Fruit fly (Drosophila melanogaster) whole organism, embryonic: ENCODE measurements around the gene UQCR-14.

Experiments
- ATbp ChIP-seq: fragments of 200-800 bp; sonication (Bioruptor generic); optimal IDR thresholded peaks from 2 replicates; lab custom pipeline; 2017; ENCODE audit warnings: missing biosample characterization, mild to moderate bottlenecking, missing genetic modification characterization, missing genetic modification reagents
- Adf1 ChIP-seq: fragments of 200-800 bp; sonication (Bioruptor generic); IDR thresholded peaks from 2 replicates; pipeline ENCODE4 v1.3.6; 2022; ENCODE audit warnings: missing biosample characterization, missing genetic modification characterization
- B-H2 ChIP-seq: fragments of 200-800 bp; sonication (Bioruptor generic); optimal IDR thresholded peaks from 2 replicates; lab custom pipeline; 2018; ENCODE audit warnings: missing biosample characterization, mild to moderate bottlenecking, missing genetic modification characterization
- BtbVII ChIP-seq: fragments of 200-800 bp; sonication (Bioruptor generic); optimal IDR thresholded peaks from 3 replicates; lab custom pipeline; 2017; ENCODE audit warnings: missing biosample characterization, mild to moderate bottlenecking, missing genetic modification characterization
- Bteb2 ChIP-seq: fragments of 200-800 bp; sonication (Bioruptor generic); optimal IDR thresholded peaks from 2 replicates; lab custom pipeline; 2016; ENCODE audit warnings: missing biosample characterization, missing genetic modification characterization
- CG12236 ChIP-seq: fragments of 200-800 bp; sonication (Bioruptor generic); optimal IDR thresholded peaks from 2 replicates; lab custom pipeline; 2016; ENCODE audit warnings: missing biosample characterization, missing genetic modification characterization
- CG13296 ChIP-seq: fragments of 200-800 bp; sonication (Bioruptor generic); optimal IDR thresholded peaks from 3 replicates; lab custom pipeline; 2018; ENCODE audit warnings: missing biosample characterization, mild to moderate bottlenecking, missing genetic modification characterization
- CG1602 ChIP-seq: fragments of 200-800 bp; sonication (Bioruptor generic); optimal IDR thresholded peaks from 3 replicates; lab custom pipeline; 2016; ENCODE audit warnings: missing biosample characterization, missing genetic modification characterization
- CG17186 ChIP-seq: fragments of 200-800 bp; sonication (Bioruptor generic); optimal IDR thresholded peaks from 3 replicates; lab custom pipeline; 2017; ENCODE audit warnings: missing biosample characterization, missing genetic modification reagents, missing genetic modification characterization
- CG17612 ChIP-seq: fragments of 200-800 bp; sonication (Bioruptor generic); IDR thresholded peaks from 2 replicates; pipeline ENCODE4 v1.3.6; 2022; ENCODE audit warnings: missing biosample characterization, missing genetic modification characterization
- CG18599 ChIP-seq: fragments of 200-800 bp; sonication (Bioruptor generic); optimal IDR thresholded peaks from 3 replicates; lab custom pipeline; 2017; ENCODE audit warnings: missing biosample characterization, missing genetic modification characterization, mild to moderate bottlenecking, moderate library complexity, missing genetic modification reagents
- CG30431 ChIP-seq: fragments of 200-800 bp; sonication (Bioruptor generic); optimal IDR thresholded peaks from 2 replicates; lab custom pipeline; 2017; ENCODE audit warnings: missing biosample characterization, missing genetic modification characterization
- CG31224 ChIP-seq: fragments of 200-800 bp; sonication (Bioruptor generic); IDR thresholded peaks from 2 replicates; pipeline ENCODE4 v1.3.6; 2022; ENCODE audit warnings: missing biosample characterization, missing genetic modification characterization
- CG34376 ChIP-seq: fragments of 200-800 bp; sonication (Bioruptor generic); optimal IDR thresholded peaks from 2 replicates; lab custom pipeline; 2018; ENCODE audit warnings: missing biosample characterization, mild to moderate bottlenecking, missing genetic modification characterization
- CG4854 ChIP-seq: fragments of 200-800 bp; sonication (Bioruptor generic); optimal IDR thresholded peaks from 2 replicates; lab custom pipeline; 2016; ENCODE audit warnings: missing biosample characterization, missing genetic modification characterization, inconsistent platforms
- CG5953 ChIP-seq: fragments of 200-800 bp; sonication (Bioruptor generic); IDR thresholded peaks from 2 replicates; pipeline ENCODE4 v1.3.6; 2022; ENCODE audit warnings: missing biosample characterization, missing genetic modification characterization
- CG6175 ChIP-seq: fragments of 200-800 bp; sonication (Bioruptor generic); IDR thresholded peaks from 3 replicates; pipeline ENCODE4 v1.3.6; 2022; ENCODE audit warnings: missing biosample characterization, missing genetic modification characterization
- CG6654 ChIP-seq: fragments of 200-800 bp; sonication (Bioruptor generic); optimal IDR thresholded peaks from 2 replicates; lab custom pipeline; 2017; ENCODE audit warnings: missing biosample characterization, mild to moderate bottlenecking, missing genetic modification characterization
- CG6791 ChIP-seq: fragments of 200-800 bp; sonication (Bioruptor generic); IDR thresholded peaks from 3 replicates; pipeline ENCODE4 v1.3.6; 2022; ENCODE audit warnings: missing biosample characterization, missing genetic modification characterization; ENCODE audit not compliant: partially characterized antibody
- CG6813 ChIP-seq: fragments of 200-800 bp; sonication (Bioruptor generic); optimal IDR thresholded peaks from 2 replicates; lab custom pipeline; 2017; ENCODE audit warnings: missing biosample characterization, missing genetic modification characterization, mild to moderate bottlenecking, moderate library complexity, missing genetic modification reagents
- CG7745 ChIP-seq: fragments of 200-800 bp; sonication (Bioruptor generic); optimal IDR thresholded peaks from 2 replicates; lab custom pipeline; 2018; ENCODE audit warnings: missing biosample characterization, mild to moderate bottlenecking, missing genetic modification characterization, moderate library complexity
- Dbx ChIP-seq: fragments of 200-800 bp; sonication (Bioruptor generic); IDR thresholded peaks from 3 replicates; pipeline ENCODE4 v1.3.6; 2022; ENCODE audit warnings: missing biosample characterization, missing genetic modification characterization
- Dek ChIP-seq: fragments of 200-800 bp; sonication (Bioruptor generic); optimal IDR thresholded peaks from 3 replicates; lab custom pipeline; 2019; ENCODE audit warnings: missing biosample characterization, mild to moderate bottlenecking, missing genetic modification characterization, moderate library complexity
- Dip3 ChIP-seq: fragments of 200-800 bp; sonication (Bioruptor generic); optimal IDR thresholded peaks from 3 replicates; lab custom pipeline; 2016; ENCODE audit warnings: missing biosample characterization, missing genetic modification characterization
- ERR ChIP-seq: fragments of 200-800 bp; sonication (Bioruptor generic); optimal IDR thresholded peaks from 2 replicates; lab custom pipeline; 2016; ENCODE audit warnings: missing biosample characterization, missing genetic modification characterization
- Ets65A ChIP-seq: fragments of 200-800 bp; sonication (Bioruptor generic); peaks from one replicate; lab custom pipeline; 2016; ENCODE audit warnings: missing biosample characterization, missing genetic modification characterization
- Gsc ChIP-seq: fragments of 200-800 bp; sonication (Bioruptor generic); IDR thresholded peaks from 2 replicates; pipeline ENCODE4 v1.3.6; 2022; ENCODE audit warnings: missing biosample characterization, missing genetic modification characterization
- H15 ChIP-seq: fragments of 200-800 bp; sonication (Bioruptor generic); IDR thresholded peaks from 3 replicates; pipeline ENCODE4 v1.3.6; 2022; ENCODE audit warnings: missing biosample characterization, missing genetic modification characterization
- HLH54F ChIP-seq: fragments of 200-800 bp; sonication (Bioruptor generic); optimal IDR thresholded peaks from 3 replicates; lab custom pipeline; 2016; ENCODE audit warnings: missing biosample characterization, missing genetic modification characterization
- HLHmδ ChIP-seq: fragments of 200-800 bp; sonication (Bioruptor generic); optimal IDR thresholded peaks from 2 replicates; lab custom pipeline; 2018; ENCODE audit warnings: missing biosample characterization, mild to moderate bottlenecking, missing genetic modification characterization, moderate library complexity
- Med ChIP-seq: fragments of 200-800 bp; sonication (Bioruptor generic); peaks from one replicate; lab custom pipeline; 2016; ENCODE audit warnings: missing biosample characterization, missing genetic modification characterization, mild to moderate bottlenecking, inconsistent platforms, moderate library complexity
- Sin3A ChIP-seq: fragments of >200 bp; optimal IDR thresholded peaks from 2 replicates; lab custom pipeline; 2018
- Sry-β ChIP-seq: fragments of 200-800 bp; sonication (Bioruptor generic); optimal IDR thresholded peaks from 2 replicates; lab custom pipeline; 2018; ENCODE audit warnings: missing biosample characterization, mild to moderate bottlenecking, missing genetic modification characterization, moderate library complexity
- Sry-δ ChIP-seq: fragments of 200-800 bp; sonication (Bioruptor generic); optimal IDR thresholded peaks from 2 replicates; lab custom pipeline; 2016; ENCODE audit warnings: missing biosample characterization, missing genetic modification characterization
- bbx ChIP-seq: fragments of 200-800 bp; sonication (Bioruptor generic); IDR thresholded peaks from 2 replicates; pipeline ENCODE4 v1.3.6; 2022; ENCODE audit warnings: missing biosample characterization, missing genetic modification characterization; ENCODE audit not compliant: partially characterized antibody
- cg ChIP-seq: fragments of 200-800 bp; sonication (Bioruptor generic); optimal IDR thresholded peaks from 3 replicates; lab custom pipeline; 2019; ENCODE audit warnings: missing biosample characterization, mild to moderate bottlenecking, missing genetic modification characterization, moderate library complexity
- eve ChIP-seq, 2 experiments: fragments of >200 bp; optimal IDR thresholded peaks; 2 replicates each; lab custom pipeline; 2017; ENCODE audit warnings: missing biosample characterization in 2 of 2, missing genetic modification characterization in 2 of 2
- kni ChIP-seq: fragments of 200-800 bp; sonication (Bioruptor generic); optimal IDR thresholded peaks from 3 replicates; lab custom pipeline; 2017; ENCODE audit warnings: mild to moderate bottlenecking, missing biosample characterization, missing genetic modification reagents, missing genetic modification characterization
- lilli ChIP-seq: fragments of 200-800 bp; sonication (Bioruptor generic); optimal IDR thresholded peaks from 3 replicates; lab custom pipeline; 2016; ENCODE audit warnings: missing biosample characterization, missing genetic modification characterization
- lov ChIP-seq, 2 experiments: fragments of 200-800 bp in 1 of 2; fragments of >200 bp in 1 of 2; sonication (Bioruptor generic) in 1 of 2; IDR thresholded peaks in 1 of 2; optimal IDR thresholded peaks in 1 of 2; 2 replicates in 1 of 2; 3 replicates in 1 of 2; pipeline versions ENCODE4 v1.3.6 to Lab custom; 2017 to 2022; ENCODE audit warnings: missing biosample characterization in 1 of 2, missing genetic modification characterization in 1 of 2
- maf-S ChIP-seq: fragments of 200-800 bp; sonication (Bioruptor generic); optimal IDR thresholded peaks from 2 replicates; lab custom pipeline; 2016; ENCODE audit warnings: missing biosample characterization, missing genetic modification characterization
- mirr ChIP-seq: fragments of 200-800 bp; sonication (Bioruptor generic); optimal IDR thresholded peaks from 3 replicates; lab custom pipeline; 2018; ENCODE audit warnings: missing biosample characterization, mild to moderate bottlenecking, missing genetic modification characterization
- nau ChIP-seq: fragments of 200-800 bp; sonication (Bioruptor generic); optimal IDR thresholded peaks from 3 replicates; lab custom pipeline; 2017; ENCODE audit warnings: missing biosample characterization, mild to moderate bottlenecking, missing genetic modification characterization, missing genetic modification reagents
- pho ChIP-seq: fragments of 200-800 bp; sonication (Bioruptor generic); optimal IDR thresholded peaks from 2 replicates; lab custom pipeline; 2016; ENCODE audit warnings: missing biosample characterization, missing genetic modification characterization
- pros ChIP-seq: fragments of 200-800 bp; sonication (Bioruptor generic); optimal IDR thresholded peaks from 3 replicates; lab custom pipeline; 2019; ENCODE audit warnings: missing biosample characterization, mild to moderate bottlenecking, missing genetic modification characterization, moderate library complexity
- row ChIP-seq: fragments of 200-800 bp; sonication (Bioruptor generic); IDR thresholded peaks from 3 replicates; pipeline ENCODE4 v1.3.6; 2022; ENCODE audit warnings: missing biosample characterization, missing genetic modification characterization
- run ChIP-seq: fragments of 200-800 bp; sonication (Bioruptor generic); optimal IDR thresholded peaks from 3 replicates; lab custom pipeline; 2018; ENCODE audit warnings: missing biosample characterization, mild to moderate bottlenecking, missing genetic modification characterization
- sim ChIP-seq: fragments of 200-800 bp; sonication (Bioruptor generic); IDR thresholded peaks from 2 replicates; pipeline ENCODE4 v1.3.6; 2022; ENCODE audit warnings: missing biosample characterization, missing genetic modification characterization
- slou ChIP-seq: fragments of 200-800 bp; sonication (Bioruptor generic); optimal IDR thresholded peaks from 3 replicates; lab custom pipeline; 2016; ENCODE audit warnings: missing biosample characterization, missing genetic modification characterization
- z ChIP-seq: fragments of 200-800 bp; sonication (Bioruptor generic); IDR thresholded peaks from 3 replicates; pipeline ENCODE4 v1.3.6; 2022; ENCODE audit warnings: missing biosample characterization, missing genetic modification characterization

Gene UQCR-14

dm6 chrX:16333434-16334141 lies 47.5 kb downstream of the UQCR-14 start, which contains the start of the genes CG9921 and Dsp1 (continued):
- TF ChIP-seq CG6175 (no peak), Med (GFP tag; lab: Kevin White, UChicago) (peak; percentile 81), HLH54F (no peak), Ets65A (GFP tag; lab: Kevin White, UChicago) (no peak), CG7745 (tag; lab: Kevin White, UChicago) (no peak), bbx (GFP tag; lab: Robert Waterston, UW) (peak; percentile 56; the same call in 1 of the 2 replicates), CG5953 (GFP tag; lab: Robert Waterston, UW) (no peak), sim (GFP tag; lab: Robert Waterston, UW) (no peak), Adf1 (GFP tag; lab: Robert Waterston, UW) (no peak), CG13296 (GFP tag; lab: Kevin White, UChicago) (peak; percentile 29), CG34376 (GFP tag; lab: Kevin White, UChicago) (peak; percentile 61), Dip3 (GFP tag; lab: Kevin White, UChicago) (no peak), CG6813 (GFP tag; lab: Kevin White, UChicago) (peak; percentile 3), HLHmδ (GFP tag; lab: Kevin White, UChicago) (peak; percentile 90), CG30431 (GFP tag; lab: Kevin White, UChicago) (no peak), Sry-β (no peak), Sry-δ (GFP tag; lab: Kevin White, UChicago) (no peak), CG6791 (GFP tag; lab: Robert Waterston, UW) (no peak), BtbVII (GFP tag; lab: Kevin White, UChicago) (no peak), nau (GFP tag; lab: Kevin White, UChicago) (no peak), Dek (no peak), pros (GFP tag; lab: Kevin White, UChicago) (no peak), slou (GFP tag; lab: Kevin White, UChicago) (no peak), ERR (no peak), pho (GFP tag; lab: Kevin White, UChicago) (no peak), Sin3A (no peak), CG31224 (GFP tag; lab: Robert Waterston, UW) (no peak), H15 (GFP tag; lab: Robert Waterston, UW) (no peak), kni (GFP tag; lab: Kevin White, UChicago) (no peak), CG17612 (GFP tag; lab: Robert Waterston, UW) (no peak), run (no peak), CG12236 (GFP tag; lab: Kevin White, UChicago) (no peak), Bteb2 (GFP tag; lab: Kevin White, UChicago) (no peak), lov (optimal IDR thresholded peaks at IDR 0.05; lab: Kevin White, UChicago) (no peak), lov (GFP tag; IDR thresholded peaks at IDR 0.05; lab: Robert Waterston, UW) (no peak), Gsc (no peak), row (no peak), B-H2 (GFP tag; lab: Kevin White, UChicago) (peak; percentile 13), CG4854 (no peak), Dbx (GFP tag; lab: Robert Waterston, UW) (peak; percentile 45; the same call in 1 of the 3 replicates), CG6654 (no peak), eve (GFP tag; optimal IDR thresholded peaks at IDR 0.05; lab: Kevin White, UChicago) (peak in 1 of 2 experiments; percentile 56), cg (GFP tag; lab: Kevin White, UChicago) (peak; percentile 97), lilli (peak; percentile 14), ATbp (GFP tag; lab: Kevin White, UChicago) (no peak), CG17186 (no peak), mirr (GFP tag; lab: Kevin White, UChicago) (no peak), CG18599 (GFP tag; lab: Kevin White, UChicago) (no peak), CG1602 (no peak), maf-S (GFP tag; lab: Kevin White, UChicago) (no peak), z (no peak)
